Fruit fly (Drosophila melanogaster): ENCODE data around the gene bb8.

Gene bb8

DNA sequence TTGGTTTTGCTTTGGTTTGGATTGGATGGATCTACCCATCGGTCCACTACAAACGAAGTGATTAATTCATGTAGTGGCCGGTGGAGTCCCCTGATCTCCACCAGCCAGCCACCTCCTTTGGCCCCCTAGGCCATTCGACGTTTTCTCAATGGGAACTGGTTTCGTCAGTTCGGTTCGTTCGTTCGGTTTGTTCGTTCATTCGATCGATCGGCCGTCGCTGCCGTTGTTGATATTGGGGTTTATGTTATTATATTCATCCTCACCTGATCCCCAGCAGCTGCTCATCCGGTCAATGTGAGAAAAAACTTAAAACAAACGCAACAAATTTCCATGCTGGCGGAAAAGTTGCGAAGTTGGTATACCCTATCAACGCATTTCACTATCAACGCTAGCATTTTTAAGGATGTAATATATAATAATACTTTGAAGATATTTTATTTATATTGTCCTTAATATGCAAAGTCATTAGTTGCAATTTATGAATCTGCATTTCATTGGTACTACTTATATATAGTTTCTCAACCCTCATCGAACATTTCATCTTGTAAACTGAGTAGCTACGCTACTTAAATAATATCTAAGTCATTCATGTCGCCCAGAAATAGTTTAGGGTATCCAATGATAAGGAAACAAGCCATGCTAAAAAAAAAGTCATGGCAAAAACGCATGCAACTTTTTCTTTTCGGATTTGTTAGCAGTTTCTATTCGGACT, 33.8 kb upstream of the bb8 start:
- TF ChIP-seq CTCF (optimal IDR thresholded peaks at IDR 0.05): no peak
- TF ChIP-seq CG8478 (optimal IDR thresholded peaks at IDR 0.05): no peak

DNA sequence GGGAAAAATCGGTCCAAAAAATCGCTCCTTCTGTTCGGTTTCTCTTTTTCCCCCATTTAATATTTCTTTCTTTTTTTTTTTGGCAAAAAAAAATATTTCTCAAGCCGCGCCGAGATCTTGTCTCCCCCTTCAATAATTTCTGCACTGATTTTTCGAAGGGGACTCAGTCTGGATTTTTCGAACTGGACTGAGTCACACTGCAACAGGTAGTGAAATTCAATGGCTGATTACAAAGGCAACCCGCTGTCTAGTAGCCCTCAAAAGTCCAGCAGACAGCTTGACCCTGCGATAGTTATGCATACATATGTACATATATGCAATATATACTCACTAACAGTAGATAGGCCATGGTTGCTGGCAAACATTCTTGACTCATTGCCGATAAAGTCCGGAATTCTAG, 30.3 kb upstream of the bb8 start:
- peak; percentile 78 for TF ChIP-seq CG8478 (optimal IDR thresholded peaks at IDR 0.05)
- TF ChIP-seq CTCF (optimal IDR thresholded peaks at IDR 0.05): no peak

DNA sequence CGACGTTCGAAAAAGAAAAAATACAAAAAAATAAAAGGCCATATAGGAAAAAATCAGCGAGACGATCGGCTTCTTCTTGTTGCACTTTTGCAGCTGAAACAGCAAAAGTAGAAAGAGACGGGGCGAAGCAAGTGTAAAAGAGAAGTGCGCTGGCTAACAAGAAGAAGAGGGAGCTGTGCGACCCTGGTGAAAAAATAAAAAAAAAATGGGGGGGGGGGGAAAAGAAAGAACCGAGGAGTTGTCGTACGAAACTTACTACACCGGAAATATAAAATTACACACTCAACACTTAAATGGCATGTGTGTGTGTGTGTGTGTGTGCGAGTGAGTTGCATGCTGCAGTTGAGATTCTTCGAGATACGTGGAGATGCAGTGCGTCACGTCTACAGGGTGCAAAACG, 28.9 kb upstream of the bb8 start:
- TF ChIP-seq CG8478 (optimal IDR thresholded peaks at IDR 0.05) (no peak), CTCF (optimal IDR thresholded peaks at IDR 0.05) (no peak)

DNA sequence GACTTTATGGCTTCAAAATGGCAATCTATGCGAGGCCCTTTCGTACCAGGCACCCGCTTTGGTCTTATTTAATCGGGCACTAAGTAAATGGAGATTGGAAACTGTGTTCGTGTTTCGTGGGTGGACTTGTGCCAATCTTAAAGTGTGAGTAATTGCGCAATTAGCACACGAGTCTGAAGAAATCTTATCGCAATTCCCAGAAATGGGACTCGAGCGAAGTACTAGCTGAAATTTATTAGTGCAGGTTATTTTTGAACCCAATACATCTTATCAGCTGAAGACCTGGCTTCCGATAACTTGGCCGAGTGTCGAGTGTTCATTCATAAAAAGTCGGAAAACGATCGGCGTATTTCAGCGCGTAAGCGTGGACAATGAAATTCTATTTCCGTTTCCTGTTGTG, 26.9 kb upstream of the bb8 start:
- no peak for TF ChIP-seq CG8478 (optimal IDR thresholded peaks at IDR 0.05)
- no peak for TF ChIP-seq CTCF (optimal IDR thresholded peaks at IDR 0.05)

DNA sequence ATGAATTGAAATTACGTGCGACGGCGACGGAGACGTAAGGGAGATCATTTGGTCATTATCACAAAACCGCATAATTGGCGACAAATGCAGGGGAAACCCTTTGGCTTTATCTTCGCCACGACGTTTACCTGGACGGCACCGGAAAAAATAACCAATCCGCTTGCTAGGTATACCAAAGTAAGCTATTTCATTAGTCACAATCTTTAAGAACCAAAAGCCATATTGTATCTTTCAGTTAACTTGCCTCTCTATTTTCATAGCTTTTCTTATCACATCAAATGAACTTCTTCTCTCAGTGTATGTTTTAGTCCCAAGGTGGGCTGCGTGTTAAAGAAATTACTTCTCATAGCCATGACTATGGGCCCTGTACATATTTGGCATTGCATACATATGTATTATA, 25.6 kb upstream of the bb8 start:
- TF ChIP-seq CTCF (optimal IDR thresholded peaks at IDR 0.05) (no peak), CG8478 (optimal IDR thresholded peaks at IDR 0.05) (no peak)

DNA sequence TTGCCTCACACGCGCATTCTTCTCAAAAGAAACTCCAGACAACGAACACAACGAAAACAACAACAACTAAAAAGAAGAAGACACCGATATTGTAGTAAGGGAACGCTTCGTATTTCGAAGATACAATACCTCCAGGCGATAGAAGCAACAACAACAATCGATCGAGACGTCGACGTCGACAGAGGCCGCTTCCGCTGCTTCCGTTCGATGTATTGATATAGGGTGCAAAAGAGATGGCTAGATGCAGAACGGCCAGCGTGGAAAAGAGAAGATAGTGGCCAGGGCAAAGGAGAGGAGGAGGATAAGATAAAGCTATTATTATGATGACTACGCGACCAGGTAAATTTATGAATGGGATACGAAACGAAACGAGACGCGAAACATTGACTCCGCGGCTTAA, 25.2 kb upstream of the bb8 start:
- TF ChIP-seq CG8478 (optimal IDR thresholded peaks at IDR 0.05) (peak; percentile 82), CTCF (optimal IDR thresholded peaks at IDR 0.05) (no peak)

DNA sequence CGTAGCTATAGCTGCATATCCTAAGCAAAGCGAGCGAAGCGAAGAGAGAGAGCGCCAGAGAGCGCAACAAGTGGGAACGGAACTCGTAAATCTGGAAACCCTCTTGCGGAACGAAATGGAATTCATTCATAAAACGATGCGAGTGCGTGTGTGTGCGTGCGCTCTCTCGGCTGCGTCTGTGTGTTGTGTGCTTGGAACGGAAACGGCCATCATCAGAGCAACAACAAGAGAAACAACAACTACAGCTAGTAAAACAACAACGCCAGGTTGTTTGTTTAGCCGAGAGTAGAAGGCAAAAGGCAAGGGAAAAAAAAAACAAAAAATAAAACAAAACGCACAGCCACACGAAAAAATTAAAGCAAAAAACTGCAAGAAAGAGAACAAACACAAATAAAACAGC, 24.3 kb upstream of the bb8 start:
- no peak for TF ChIP-seq CTCF (optimal IDR thresholded peaks at IDR 0.05)
- TF ChIP-seq CG8478 (optimal IDR thresholded peaks at IDR 0.05): no peak

DNA sequence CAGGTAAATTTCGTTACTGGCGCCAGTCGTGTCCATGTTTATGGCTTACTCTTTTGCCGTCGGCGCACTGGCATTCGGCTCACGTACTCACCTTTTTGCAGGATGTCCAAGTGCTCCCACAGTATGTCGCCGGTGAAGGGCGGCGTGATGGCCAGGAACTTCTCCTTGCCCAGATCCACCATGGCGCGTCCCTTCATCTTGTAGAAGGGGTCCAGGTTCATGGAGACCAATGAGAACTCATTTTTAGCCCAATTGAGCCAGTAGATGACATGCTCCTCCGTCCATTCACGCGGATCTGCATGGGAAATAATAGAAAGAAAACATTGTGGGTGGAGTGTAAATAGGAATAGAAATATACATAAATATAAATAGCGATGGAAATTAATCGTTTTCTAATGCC, 22.8 kb upstream of the bb8 start:
- TF ChIP-seq CTCF (optimal IDR thresholded peaks at IDR 0.05): no peak
- TF ChIP-seq CG8478 (optimal IDR thresholded peaks at IDR 0.05): no peak

DNA sequence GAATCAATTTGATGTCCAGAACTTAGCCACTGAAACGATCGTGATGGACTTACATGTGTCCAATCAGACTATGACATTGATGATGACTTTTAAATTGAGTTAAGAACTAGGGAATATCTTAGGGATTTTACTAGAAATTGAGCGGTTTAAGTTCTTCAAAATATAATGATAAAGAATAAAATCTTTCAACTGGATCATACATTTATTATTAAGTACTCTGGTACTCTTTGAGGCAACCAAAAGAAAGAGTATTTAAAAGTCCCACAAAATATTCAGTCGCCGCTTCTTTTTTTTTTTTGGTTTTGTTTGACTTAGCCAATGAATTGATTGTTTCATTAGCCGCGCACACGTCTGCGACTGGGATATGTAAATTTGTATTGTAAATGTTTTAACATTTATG, 20.2 kb upstream of the bb8 start:
- TF ChIP-seq CTCF (optimal IDR thresholded peaks at IDR 0.05): no peak
- no peak for TF ChIP-seq CG8478 (optimal IDR thresholded peaks at IDR 0.05)

DNA sequence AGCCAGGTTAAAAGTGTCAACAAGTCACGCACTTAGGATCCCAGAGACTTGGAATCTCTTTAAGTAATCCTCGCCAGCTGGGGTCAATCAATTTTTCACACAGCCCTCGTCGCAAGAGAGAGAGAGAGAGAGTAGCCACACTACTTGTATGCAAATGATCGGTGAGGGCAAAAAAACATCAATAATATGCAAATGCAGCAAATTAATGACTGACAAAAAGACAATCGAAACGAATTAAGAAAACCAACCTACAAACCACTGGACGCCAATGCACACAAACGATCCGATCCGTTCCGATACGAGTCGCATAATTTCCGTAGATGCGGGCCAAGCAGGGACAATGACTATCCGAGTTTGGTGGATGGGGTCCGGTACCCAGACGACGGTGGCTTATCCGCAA, 19.7 kb upstream of the bb8 start:
- TF ChIP-seq CTCF (optimal IDR thresholded peaks at IDR 0.05) (no peak), CG8478 (optimal IDR thresholded peaks at IDR 0.05) (no peak)

DNA sequence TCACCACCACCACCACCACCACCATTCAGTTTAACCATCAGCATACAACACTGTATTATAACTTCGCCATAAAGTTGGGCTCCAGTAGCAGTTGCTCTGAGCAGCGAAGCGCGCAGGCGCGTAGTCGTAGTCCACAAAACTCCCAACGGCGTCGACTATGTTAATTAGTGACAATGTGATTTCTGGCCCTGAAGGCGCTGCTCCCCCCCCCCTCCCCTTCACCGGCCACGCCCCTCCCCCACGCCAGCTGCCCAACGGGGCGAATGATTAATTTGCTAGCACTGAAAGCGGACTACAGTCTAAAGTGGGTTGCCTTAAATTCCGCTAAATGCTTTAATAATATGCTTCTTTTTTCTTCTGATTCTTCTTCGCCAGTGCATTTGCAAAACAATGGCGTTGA, 16.8 kb upstream of the bb8 start:
- no peak for TF ChIP-seq CTCF (optimal IDR thresholded peaks at IDR 0.05)
- TF ChIP-seq CG8478 (optimal IDR thresholded peaks at IDR 0.05): no peak

DNA sequence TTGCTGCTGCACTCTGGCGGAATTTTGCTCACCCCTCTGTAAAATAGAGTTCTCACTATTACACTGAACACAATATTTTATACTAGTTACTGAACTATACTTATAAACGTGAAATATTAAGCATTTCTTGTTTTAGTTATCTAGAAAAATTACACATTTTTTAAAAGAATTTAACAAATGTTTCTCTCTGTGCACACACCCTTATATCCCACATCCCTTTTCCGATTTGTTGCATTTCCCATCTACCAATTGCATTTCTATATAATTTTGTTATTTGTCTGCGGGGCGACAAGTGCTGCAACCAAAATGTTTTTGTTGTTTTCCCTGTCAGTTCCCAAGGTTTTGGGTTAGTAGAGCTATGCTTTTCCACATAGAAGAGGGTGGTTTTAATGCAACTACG, 13.3 kb upstream of the bb8 start:
- TF ChIP-seq CTCF (optimal IDR thresholded peaks at IDR 0.05) (no peak), CG8478 (optimal IDR thresholded peaks at IDR 0.05) (no peak)

DNA sequence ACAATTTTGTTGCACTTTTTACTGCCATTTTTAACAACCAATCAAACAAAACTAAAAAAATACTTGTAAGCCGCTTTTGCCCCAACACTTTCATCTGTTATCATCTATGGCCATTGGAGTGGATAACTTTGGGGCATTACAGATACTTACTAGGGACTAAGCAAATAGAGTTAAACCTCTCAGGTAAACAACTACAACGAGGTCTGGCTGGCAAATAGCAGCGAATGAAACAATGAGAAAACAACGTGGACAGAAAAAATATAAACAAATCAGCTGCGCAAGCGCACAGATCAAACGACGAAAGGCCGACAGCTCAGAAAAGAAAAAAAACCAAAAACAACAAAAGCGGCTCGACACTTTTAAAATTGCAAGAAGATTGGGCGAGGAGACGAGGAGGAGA, 12.2 kb upstream of the bb8 start:
- TF ChIP-seq CTCF (optimal IDR thresholded peaks at IDR 0.05): no peak
- no peak for TF ChIP-seq CG8478 (optimal IDR thresholded peaks at IDR 0.05)

DNA sequence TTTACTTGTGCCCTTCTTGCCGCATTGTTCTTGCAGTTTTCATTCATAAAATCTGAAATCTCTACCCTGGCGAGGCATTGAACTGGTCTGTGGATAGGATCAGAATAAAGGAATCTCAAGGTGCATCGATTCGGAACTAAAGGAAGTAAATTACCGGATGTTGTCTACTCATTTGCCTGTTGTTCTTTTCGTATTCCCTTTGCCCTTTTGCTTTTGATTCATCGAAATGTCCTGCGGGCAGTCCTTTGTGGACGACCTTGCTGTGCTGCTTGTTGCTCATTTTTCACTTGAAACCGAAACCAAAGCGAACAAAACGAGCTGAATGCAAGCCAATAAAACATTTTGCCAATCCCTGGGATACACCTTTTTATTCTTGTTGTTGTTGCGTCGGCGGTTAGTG, 11.3 kb upstream of the bb8 start:
- TF ChIP-seq CG8478 (optimal IDR thresholded peaks at IDR 0.05) (no peak), CTCF (optimal IDR thresholded peaks at IDR 0.05) (no peak)

DNA sequence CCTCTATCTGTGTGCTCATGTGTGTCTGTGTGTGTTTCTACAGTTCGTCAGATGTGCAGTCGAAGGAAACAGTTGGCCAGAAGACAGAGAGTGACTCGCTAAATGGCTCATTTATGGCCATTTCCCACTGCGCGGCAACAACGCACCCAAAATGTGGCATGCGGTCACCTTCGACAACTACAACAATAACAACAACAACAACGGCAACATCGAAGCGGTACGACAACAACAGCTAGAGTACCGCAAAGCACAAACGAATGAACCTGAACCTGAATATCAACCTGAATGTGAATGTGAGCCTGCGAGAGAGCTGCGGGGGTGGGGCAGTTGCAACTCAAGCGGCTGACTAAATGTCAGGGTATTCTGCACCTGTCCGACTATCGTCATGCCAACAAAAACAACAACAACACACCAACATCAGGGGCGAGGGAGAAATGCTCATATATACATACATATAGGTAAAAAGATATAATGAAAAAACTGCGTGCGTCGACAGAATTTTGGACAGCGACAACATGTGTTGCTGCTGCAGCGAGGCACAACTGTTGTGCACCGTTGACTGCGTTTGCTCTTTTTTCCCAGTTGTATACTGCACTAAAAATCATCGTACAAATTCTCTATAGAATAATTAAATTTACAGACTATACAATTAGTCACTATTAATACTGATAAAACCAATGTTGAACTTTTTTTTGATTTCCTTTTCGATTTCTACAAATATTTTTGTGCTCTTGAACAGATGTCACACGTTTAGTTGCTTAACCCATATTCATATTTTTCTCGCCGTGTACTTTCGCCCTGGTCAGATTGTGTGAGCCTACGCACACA, 10.3 kb upstream of the bb8 start:
- no peak for TF ChIP-seq CTCF (optimal IDR thresholded peaks at IDR 0.05)
- no peak for TF ChIP-seq CG8478 (optimal IDR thresholded peaks at IDR 0.05)

DNA sequence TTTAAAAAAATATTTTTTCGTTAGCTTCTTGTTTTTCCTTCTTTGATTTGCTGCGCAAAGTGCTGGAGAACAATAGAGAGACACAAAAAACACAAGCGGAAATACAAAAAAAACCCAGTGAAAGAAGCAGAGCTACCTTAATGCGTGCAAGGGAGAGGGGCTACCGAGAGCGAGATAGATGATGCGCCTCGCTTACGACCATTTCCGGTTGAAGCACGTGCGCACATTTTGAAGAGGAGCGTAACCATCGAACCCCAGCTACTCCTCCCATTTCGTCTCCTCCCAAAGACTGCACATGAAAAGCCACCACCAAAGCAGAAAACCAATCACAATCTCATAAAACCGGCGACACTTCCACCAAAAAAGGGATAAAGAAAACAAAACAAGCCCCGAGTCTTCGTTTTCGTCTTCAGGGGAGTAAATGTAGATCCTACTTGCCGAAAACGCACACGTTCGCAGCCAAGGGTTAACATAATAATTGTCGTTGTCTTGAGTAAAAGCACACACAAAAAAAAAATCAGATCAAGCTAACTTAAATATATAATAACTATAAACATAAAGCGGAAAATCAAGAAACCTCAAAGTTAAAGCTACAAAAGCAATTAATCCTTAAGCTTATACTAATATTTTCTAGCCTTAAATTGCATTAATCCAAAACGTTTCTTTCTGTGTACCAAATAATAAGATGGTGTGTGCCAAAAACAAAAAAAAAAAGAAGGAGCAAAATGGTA, 7.3 kb upstream of the bb8 start:
- TF ChIP-seq CG8478 (optimal IDR thresholded peaks at IDR 0.05) (no peak), CTCF (optimal IDR thresholded peaks at IDR 0.05) (no peak)
